Fruit fly (Drosophila melanogaster): ENCODE results near the gene GATAe.

Gene GATAe

DNA sequence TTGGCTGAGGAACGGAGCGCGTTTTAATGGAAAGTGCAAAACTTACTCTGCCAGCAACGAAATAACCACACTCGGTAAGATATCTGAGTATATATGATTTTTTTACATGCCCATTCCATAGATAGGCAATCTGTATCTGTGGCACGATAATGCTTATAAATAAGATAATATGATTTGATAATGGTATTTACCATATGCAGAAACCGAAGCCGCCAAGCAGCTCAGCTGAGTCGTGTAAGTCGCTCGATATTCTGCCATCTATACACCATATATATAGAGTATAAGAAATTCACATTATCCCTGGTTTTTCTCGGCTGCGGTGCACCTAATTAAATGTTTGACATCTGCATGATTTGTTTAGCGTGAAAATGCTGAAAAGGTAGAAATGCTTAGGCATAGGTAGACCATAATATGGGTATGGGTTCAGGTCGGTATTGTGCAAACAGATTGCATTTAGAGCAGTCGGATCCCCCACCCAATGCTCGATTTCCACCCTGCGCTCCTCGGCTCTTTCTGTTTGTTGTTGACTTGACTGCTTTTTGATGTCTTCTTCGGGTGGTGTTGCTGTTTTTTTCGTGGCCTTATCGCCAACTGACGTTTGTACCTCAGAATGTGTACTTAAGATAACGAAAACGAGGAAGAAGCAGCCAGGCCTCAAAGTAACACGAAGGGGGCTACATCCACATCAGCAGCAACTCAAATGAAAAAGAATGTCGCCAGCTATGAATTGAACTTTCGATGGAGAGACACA lies 1.9 kb upstream of the GATAe start (continued):
- TF ChIP-seq gcm (GFP tag; optimal IDR thresholded peaks at IDR 0.05) = no peak
- TF ChIP-seq sqz (GFP tag; optimal IDR thresholded peaks at IDR 0.05) = peak; percentile 46
- peak; percentile 66 for TF ChIP-seq crol (GFP tag; IDR thresholded peaks at IDR 0.05)
- TF ChIP-seq GATAe (GFP tag; conservative IDR thresholded peaks at IDR 0.05) = peak; percentile 87
- no peak for TF ChIP-seq phol (tag; optimal IDR thresholded peaks at IDR 0.05)
- TF ChIP-seq pros (GFP tag; optimal IDR thresholded peaks at IDR 0.05) = peak; percentile 17
- TF ChIP-seq ind (GFP tag; optimal IDR thresholded peaks at IDR 0.05) = no peak
- peak; percentile 16 for TF ChIP-seq CG8359 (GFP tag; optimal IDR thresholded peaks at IDR 0.05; ENCODE audit: borderline replicate concordance)
- no peak for TF ChIP-seq Bdp1 (GFP tag; optimal IDR thresholded peaks at IDR 0.05)
- no peak for TF ChIP-seq hkb (optimal IDR thresholded peaks at IDR 0.05)
- TF ChIP-seq hkb (GFP tag; IDR thresholded peaks at IDR 0.05) = 0 out of 2 replicates have a peak, but pooled peaks have one; percentile 15
- TF ChIP-seq psq (GFP tag; optimal IDR thresholded peaks at IDR 0.05) = no peak
- TF ChIP-seq zf30C (GFP tag; optimal IDR thresholded peaks at IDR 0.05) = no peak
- TF ChIP-seq Jarid2 (GFP tag; optimal IDR thresholded peaks at IDR 0.05) = no peak
- TF ChIP-seq CG3995 (GFP tag; optimal IDR thresholded peaks at IDR 0.05) = no peak

DNA sequence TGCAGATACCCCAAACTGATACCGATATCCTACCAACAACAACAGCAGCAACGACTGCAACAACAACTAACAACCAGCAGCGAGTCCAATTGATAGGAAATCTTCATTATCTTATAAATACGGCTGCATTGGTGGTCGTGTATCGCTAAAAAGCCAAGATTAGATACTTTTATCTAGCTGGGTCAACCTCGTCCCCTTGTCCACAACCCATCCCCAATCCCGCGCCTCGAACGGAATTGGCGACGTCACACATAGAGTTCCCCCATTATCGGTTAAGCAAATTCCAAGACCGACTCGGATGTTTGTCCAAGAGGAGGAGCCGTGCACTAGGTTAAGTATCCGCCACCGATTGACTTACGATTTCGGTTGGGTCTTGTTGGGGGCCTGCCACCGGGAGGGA lies 605 bp upstream of the GATAe start:
- TF ChIP-seq Med (GFP tag) = peak; percentile 21
- peak; percentile 78 for TF ChIP-seq CG4360 (GFP tag; IDR thresholded peaks at IDR 0.05)
- no peak for TF ChIP-seq pan (optimal IDR thresholded peaks at IDR 0.05)
- TF ChIP-seq pan (GFP tag; optimal IDR thresholded peaks at IDR 0.05 in 1 of 2, IDR thresholded peaks at IDR 0.05 in 1 of 2) = no peak
- TF ChIP-seq CG8281 (tag; optimal IDR thresholded peaks at IDR 0.05) = no peak
- TF ChIP-seq Hr78 (GFP tag; optimal IDR thresholded peaks at IDR 0.05) = peak in 1 of 2 experiments; percentile 23
- TF ChIP-seq CG10543 (GFP tag; optimal IDR thresholded peaks at IDR 0.05) = peak; percentile 52
- no peak for TF ChIP-seq tap (tag; optimal IDR thresholded peaks at IDR 0.05)
- peak; percentile 92 for TF ChIP-seq GATAe (GFP tag; conservative IDR thresholded peaks at IDR 0.05)
- TF ChIP-seq CG34376 (GFP tag; optimal IDR thresholded peaks at IDR 0.05) = peak; percentile 58
- TF ChIP-seq insv (GFP tag; optimal IDR thresholded peaks at IDR 0.05) = no peak
- TF ChIP-seq trem (tag; optimal IDR thresholded peaks at IDR 0.05) = no peak
- peak; percentile 28 for TF ChIP-seq mirr (GFP tag; optimal IDR thresholded peaks at IDR 0.05)
- no peak for TF ChIP-seq CG10209 (GFP tag; optimal IDR thresholded peaks at IDR 0.05)
- TF ChIP-seq crol (GFP tag; IDR thresholded peaks at IDR 0.05) = peak; percentile 58; the same call in 1 of the 2 replicates
- TF ChIP-seq CG1832 (GFP tag; optimal IDR thresholded peaks at IDR 0.05) = no peak
- peak; percentile 16 for TF ChIP-seq BtbVII (GFP tag; optimal IDR thresholded peaks at IDR 0.05)
- TF ChIP-seq Atf6 (GFP tag; IDR thresholded peaks at IDR 0.05) = 0 out of 2 replicates have a peak, but pooled peaks have one; percentile 10
- TF ChIP-seq cg (GFP tag; optimal IDR thresholded peaks at IDR 0.05) = peak; percentile 4
- TF ChIP-seq Opbp (GFP tag; IDR thresholded peaks at IDR 0.05; ENCODE audit: partially characterized antibody) = 0 out of 3 replicates have a peak, but pooled peaks have one; percentile 15
- peak; percentile 58 for TF ChIP-seq sd (tag; optimal IDR thresholded peaks at IDR 0.05)
- peak; percentile 37 for TF ChIP-seq exex (tag; optimal IDR thresholded peaks at IDR 0.05)
- no peak for TF ChIP-seq Kr (GFP tag; optimal IDR thresholded peaks at IDR 0.05)
- peak; percentile 92 for TF ChIP-seq sug (tag; optimal IDR thresholded peaks at IDR 0.05)
- TF ChIP-seq Optix (GFP tag; IDR thresholded peaks at IDR 0.05) = no peak
- TF ChIP-seq Dad (GFP tag; optimal IDR thresholded peaks at IDR 0.05) = no peak
- no peak for TF ChIP-seq Mad (GFP tag; optimal IDR thresholded peaks at IDR 0.05)
- TF ChIP-seq Hmr (GFP tag; optimal IDR thresholded peaks at IDR 0.05) = peak; percentile 2
- TF ChIP-seq ERR (GFP tag; optimal IDR thresholded peaks at IDR 0.05) = no peak
- TF ChIP-seq croc (GFP tag; conservative IDR thresholded peaks at IDR 0.05) = no peak
- TF ChIP-seq cwo (GFP tag; optimal IDR thresholded peaks at IDR 0.05) = peak; percentile 7
- 0 out of 4 replicates have a peak, but pooled peaks have one; percentile 19 for TF ChIP-seq chinmo (GFP tag; IDR thresholded peaks at IDR 0.05; ENCODE audit: partially characterized antibody)

All from whole organism, embryonic.